Worm (Caenorhabditis elegans) whole organism, L2 larva: ENCODE measurements around the gene C45H4.18.

ENCODE experiments used
- C34F6.9 ChIP-seq: fragments of 150-350 bp; optimal IDR thresholded peaks from 2 replicates; lab custom pipeline; 2014; ENCODE audit warnings: missing biosample characterization, missing genetic modification characterization
- R02D3.7 ChIP-seq: fragments of 150-350 bp; optimal IDR thresholded peaks from 2 replicates; lab custom pipeline; 2014; ENCODE audit warnings: missing biosample characterization, missing genetic modification characterization
- egl-27 ChIP-seq: sonication (generic microtip); optimal IDR thresholded peaks from 3 replicates; lab custom pipeline; 2017; ENCODE audit warnings: missing biosample characterization, missing genetic modification reagents, missing genetic modification characterization
- lin-13 ChIP-seq: fragments of 150-350 bp; optimal IDR thresholded peaks from 2 replicates; lab custom pipeline; 2014; ENCODE audit warnings: missing biosample characterization, missing genetic modification reagents, missing genetic modification characterization
- lsy-2 ChIP-seq, 2 experiments: fragments of 150-350 bp in 1 of 2; sonication (generic microtip) in 1 of 2; optimal IDR thresholded peaks; 2 replicates each; lab custom pipeline; 2014 to 2017; ENCODE audit warnings: missing biosample characterization in 2 of 2, missing genetic modification characterization in 2 of 2
- nhr-237 ChIP-seq: fragments of 150-350 bp; optimal IDR thresholded peaks from 2 replicates; lab custom pipeline; 2014; ENCODE audit warnings: missing biosample characterization, missing genetic modification characterization
- nhr-6 ChIP-seq: fragments of 150-350 bp; optimal IDR thresholded peaks from 2 replicates; lab custom pipeline; 2014; ENCODE audit warnings: missing biosample characterization, missing genetic modification characterization
- snpc-4 ChIP-seq: fragments of 150-350 bp; optimal IDR thresholded peaks from 2 replicates; lab custom pipeline; 2014; ENCODE audit warnings: missing biosample characterization, missing genetic modification characterization
- unc-62 ChIP-seq: fragments of 150-350 bp; optimal IDR thresholded peaks from 2 replicates; lab custom pipeline; 2014; ENCODE audit warnings: missing biosample characterization, missing genetic modification reagents, missing genetic modification characterization

DNA sequence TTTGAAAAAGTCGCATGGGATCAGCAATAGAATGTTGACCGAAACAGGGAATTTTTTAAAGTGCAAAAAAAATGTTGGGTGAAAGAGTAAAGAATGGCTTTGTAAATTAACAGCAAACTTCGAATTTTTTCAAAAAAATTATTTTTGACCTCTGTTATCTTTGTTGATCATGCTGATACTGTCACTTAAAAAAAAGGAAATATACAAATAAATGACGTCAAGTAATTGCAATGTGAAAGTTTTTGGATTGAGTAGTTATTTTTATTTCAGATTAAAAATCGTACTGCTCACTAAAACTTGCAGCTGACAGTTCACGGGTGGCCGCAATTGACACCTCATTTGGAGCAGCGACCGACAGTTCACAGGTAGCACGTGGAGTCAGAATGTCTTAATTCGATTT is 24.5 kb upstream of the C45H4.18 start, which contains the start of gene C45H4.13:
- TF ChIP-seq lin-13 (GFP tag; lab: Kevin White, UChicago): no peak
- no peak for TF ChIP-seq snpc-4 (tag; lab: Kevin White, UChicago)
- TF ChIP-seq lsy-2 (tag; optimal IDR thresholded peaks at IDR 0.05; lab: Kevin White, UChicago): no peak
- TF ChIP-seq C34F6.9: no peak
- no peak for TF ChIP-seq nhr-237 (tag; lab: Kevin White, UChicago)
- TF ChIP-seq egl-27: no peak
- TF ChIP-seq R02D3.7 (tag; lab: Kevin White, UChicago): no peak
- TF ChIP-seq nhr-6: no peak
- TF ChIP-seq unc-62 (GFP tag; lab: Kevin White, UChicago): no peak
